Worm (Caenorhabditis elegans) whole organism, L2 larva: ENCODE data around the gene srg-62.

Experiments
- ZK546.5 ChIP-seq: sonication (generic microtip); optimal IDR thresholded peaks from 2 replicates; lab custom pipeline; 2017; ENCODE audit warnings: missing biosample characterization, missing genetic modification characterization
- alr-1 ChIP-seq: fragments of 150-350 bp; optimal IDR thresholded peaks from 2 replicates; lab custom pipeline; 2014; ENCODE audit warnings: missing biosample characterization, missing genetic modification characterization
- aly-2 ChIP-seq: fragments of 150-350 bp; optimal IDR thresholded peaks from 2 replicates; lab custom pipeline; 2014; ENCODE audit warnings: missing biosample characterization, missing genetic modification characterization
- ceh-82 ChIP-seq: fragments of 150-350 bp; optimal IDR thresholded peaks from 2 replicates; lab custom pipeline; 2014; ENCODE audit warnings: missing biosample characterization, missing genetic modification characterization
- elt-3 ChIP-seq: sonication (generic microtip); optimal IDR thresholded peaks from 2 replicates; lab custom pipeline; 2017; ENCODE audit warnings: missing biosample characterization, missing genetic modification characterization
- nhr-10 ChIP-seq: sonication (generic microtip); optimal IDR thresholded peaks from 2 replicates; lab custom pipeline; 2017; ENCODE audit warnings: missing biosample characterization, missing genetic modification characterization
- ztf-11 ChIP-seq: sonication (generic microtip); optimal IDR thresholded peaks from 2 replicates; lab custom pipeline; 2017; ENCODE audit warnings: missing biosample characterization, missing genetic modification characterization

- TF ChIP-seq alr-1 (tag; lab: Kevin White, UChicago), result no peak
- TF ChIP-seq aly-2 (tag; lab: Kevin White, UChicago), result no peak
- TF ChIP-seq ceh-82, result no peak
- TF ChIP-seq ZK546.5 (tag; lab: Kevin White, UChicago), result no peak
- no peak for TF ChIP-seq ztf-11 (tag; lab: Kevin White, UChicago)
- TF ChIP-seq nhr-10 (tag; lab: Kevin White, UChicago), result no peak
- no peak for TF ChIP-seq elt-3
Observed at ce11 chrV:2758437-2758836, 16.2 kb upstream of the srg-62 start.
